Fruit fly (Drosophila melanogaster) whole organism: Measurements from ENCODE around the gene CG43902.

Source experiments
- Dll ChIP-seq: fragments of >200 bp; optimal IDR thresholded peaks from 2 replicates; lab custom pipeline; 2017
- usp ChIP-seq: fragments of >200 bp; optimal IDR thresholded peaks from 2 replicates; lab custom pipeline; 2017; ENCODE audit warnings: missing biosample characterization, missing genetic modification characterization, mixed read lengths

- TF ChIP-seq usp (no peak), Dll (no peak)
Observed at dm6 chrX:10184355-10185058, 26.3 kb downstream of the CG43902 start.
